Fruit fly (Drosophila melanogaster) whole organism, prepupa: ENCODE results near the gene Osi19.

Source experiments
- CG4318 ChIP-seq: fragments of 200-800 bp; sonication (Bioruptor generic); optimal IDR thresholded peaks from 3 replicates; lab custom pipeline; 2017; ENCODE audit warnings: missing biosample characterization, mild to moderate bottlenecking, missing genetic modification characterization
- Lpt ChIP-seq: fragments of 200-800 bp; sonication (Bioruptor generic); optimal IDR thresholded peaks from 3 replicates; lab custom pipeline; 2016; ENCODE audit warnings: missing biosample characterization, missing genetic modification characterization

DNA sequence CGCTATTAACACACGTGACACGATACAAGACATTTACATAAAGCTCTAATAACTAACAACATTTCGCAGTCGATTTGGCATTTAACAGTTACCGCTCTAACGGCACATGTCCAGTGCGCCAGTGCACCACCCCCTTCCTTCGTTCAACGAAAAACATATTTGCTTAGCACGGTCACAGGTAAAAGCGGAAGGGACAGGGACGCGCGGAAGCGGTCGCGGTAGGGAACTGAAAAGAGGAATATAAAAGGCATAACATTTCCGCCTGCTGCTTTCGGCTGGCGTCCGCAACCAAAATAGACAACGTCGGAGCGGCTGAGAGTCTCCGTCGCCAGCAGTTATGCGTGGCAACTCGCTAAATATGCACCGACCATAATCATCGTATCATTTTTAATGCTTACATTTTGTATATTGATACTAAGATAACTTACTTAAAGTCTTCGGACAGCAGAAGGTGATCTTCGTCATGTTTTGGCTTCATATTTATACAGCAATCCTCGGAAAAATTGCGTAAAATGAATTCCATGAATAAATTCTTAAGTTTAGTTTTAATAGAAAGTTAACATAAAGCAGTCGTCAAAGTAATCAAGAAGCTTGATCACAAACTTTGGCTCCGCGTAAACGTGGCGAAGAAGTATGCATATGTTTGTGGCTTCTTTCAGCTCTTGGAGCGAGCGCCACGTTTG is 16.7 kb downstream of the Osi19 start:
- TF ChIP-seq CG4318 (GFP tag; lab: Kevin White, UChicago) (peak; percentile 45), Lpt (no peak)
